Fruit fly (Drosophila melanogaster) whole organism, embryonic: ENCODE measurements around the gene CG15356.

Experiments used
- Adf1 ChIP-seq: fragments of 200-800 bp; sonication (Bioruptor generic); IDR thresholded peaks from 2 replicates; pipeline ENCODE4 v1.3.6; 2022; ENCODE audit warnings: missing biosample characterization, missing genetic modification characterization
- BEAF-32 ChIP-seq: fragments of 200-800 bp; sonication (Bioruptor generic); optimal IDR thresholded peaks from 3 replicates; lab custom pipeline; 2017; ENCODE audit warnings: missing biosample characterization, missing genetic modification characterization, mild to moderate bottlenecking, moderate library complexity, missing genetic modification reagents
- CG12391 ChIP-seq: fragments of 200-800 bp; sonication (Bioruptor generic); optimal IDR thresholded peaks from 3 replicates; lab custom pipeline; 2018; ENCODE audit warnings: missing biosample characterization, mild to moderate bottlenecking, missing genetic modification characterization, moderate library complexity
- CG14860 ChIP-seq: fragments of 200-800 bp; sonication (Bioruptor generic); IDR thresholded peaks from 3 replicates; pipeline ENCODE4 v1.3.6; 2022; ENCODE audit warnings: missing biosample characterization, missing genetic modification characterization; ENCODE audit not compliant: partially characterized antibody
- CG15269 ChIP-seq: fragments of 200-800 bp; sonication (Bioruptor generic); optimal IDR thresholded peaks from 2 replicates; lab custom pipeline; 2018; ENCODE audit warnings: missing biosample characterization, mild to moderate bottlenecking, missing genetic modification characterization, moderate library complexity
- CG16815 ChIP-seq: fragments of 200-800 bp; sonication (Bioruptor generic); optimal IDR thresholded peaks from 3 replicates; lab custom pipeline; 2017; ENCODE audit warnings: missing biosample characterization, mild to moderate bottlenecking, missing genetic modification characterization
- CG17385 ChIP-seq: fragments of 200-800 bp; sonication (Bioruptor generic); optimal IDR thresholded peaks from 3 replicates; lab custom pipeline; 2018; ENCODE audit warnings: missing biosample characterization, mild to moderate bottlenecking, missing genetic modification characterization
- CG1792 ChIP-seq: fragments of 200-800 bp; sonication (Bioruptor generic); optimal IDR thresholded peaks from 2 replicates; lab custom pipeline; 2016; ENCODE audit warnings: missing biosample characterization, missing genetic modification characterization
- CG18011 ChIP-seq: fragments of 200-800 bp; sonication (Bioruptor generic); optimal IDR thresholded peaks from 2 replicates; lab custom pipeline; 2017; ENCODE audit warnings: missing biosample characterization, missing genetic modification characterization, mild to moderate bottlenecking, moderate library complexity, missing genotype
- CG31365 ChIP-seq: fragments of 200-800 bp; sonication (Bioruptor generic); optimal IDR thresholded peaks from 2 replicates; lab custom pipeline; 2018; ENCODE audit warnings: missing biosample characterization, mild to moderate bottlenecking, missing genetic modification characterization
- CG32532 ChIP-seq: fragments of 200-800 bp; sonication (Bioruptor generic); IDR thresholded peaks from 2 replicates; pipeline ENCODE4 v1.3.6; 2022; ENCODE audit warnings: missing biosample characterization, missing genetic modification characterization
- CG33213 ChIP-seq: fragments of 200-800 bp; sonication (Bioruptor generic); optimal IDR thresholded peaks from 3 replicates; lab custom pipeline; 2016; ENCODE audit warnings: missing biosample characterization, missing genetic modification characterization
- CG34422 ChIP-seq: fragments of 200-800 bp; sonication (Bioruptor generic); IDR thresholded peaks from 3 replicates; pipeline ENCODE4 v1.3.6; 2022; ENCODE audit warnings: missing biosample characterization, missing genetic modification characterization
- CG3847 ChIP-seq: fragments of 200-800 bp; sonication (Bioruptor generic); IDR thresholded peaks from 2 replicates; pipeline ENCODE4 v1.3.6; 2022; ENCODE audit warnings: missing biosample characterization, missing genetic modification characterization
- CG4282 ChIP-seq: fragments of 200-800 bp; sonication (Bioruptor generic); optimal IDR thresholded peaks from 2 replicates; lab custom pipeline; 2016; ENCODE audit warnings: missing biosample characterization, missing genetic modification characterization
- CG7271 ChIP-seq: fragments of 200-800 bp; sonication (Bioruptor generic); optimal IDR thresholded peaks from 2 replicates; lab custom pipeline; 2018; ENCODE audit warnings: missing biosample characterization, mild to moderate bottlenecking, missing genetic modification characterization, moderate library complexity
- Dp ChIP-seq: fragments of 200-800 bp; sonication (Bioruptor generic); optimal IDR thresholded peaks from 2 replicates; lab custom pipeline; 2018; ENCODE audit warnings: missing biosample characterization, mild to moderate bottlenecking, missing genetic modification characterization, moderate library complexity
- H2.0 ChIP-seq: fragments of 200-800 bp; sonication (Bioruptor generic); IDR thresholded peaks from 2 replicates; pipeline ENCODE4 v1.3.6; 2022; ENCODE audit warnings: missing biosample characterization, missing genetic modification characterization
- HHEX ChIP-seq: fragments of 200-800 bp; sonication (Bioruptor generic); optimal IDR thresholded peaks from 3 replicates; lab custom pipeline; 2017; ENCODE audit warnings: missing biosample characterization, mild to moderate bottlenecking, missing genetic modification characterization, missing genetic modification reagents
- HmgZ ChIP-seq: fragments of 200-800 bp; sonication (Bioruptor generic); optimal IDR thresholded peaks from 2 replicates; lab custom pipeline; 2018; ENCODE audit warnings: missing biosample characterization, mild to moderate bottlenecking, missing genetic modification characterization
- Hmr ChIP-seq: fragments of 200-800 bp; sonication (Bioruptor generic); optimal IDR thresholded peaks from 3 replicates; lab custom pipeline; 2017; ENCODE audit warnings: mild to moderate bottlenecking, missing biosample characterization, missing genetic modification reagents, missing genetic modification characterization
- Hr51 ChIP-seq, 2 experiments: fragments of 200-800 bp; sonication (Bioruptor generic); optimal IDR thresholded peaks; 2 replicates in 1 of 2; 3 replicates in 1 of 2; lab custom pipeline; 2016 to 2018; ENCODE audit warnings: missing biosample characterization in 2 of 2, missing genetic modification characterization in 2 of 2, mild to moderate bottlenecking in 1 of 2, moderate library complexity in 1 of 2
- Hsf ChIP-seq: fragments of 200-800 bp; sonication (Bioruptor generic); optimal IDR thresholded peaks from 3 replicates; lab custom pipeline; 2016; ENCODE audit warnings: missing biosample characterization, missing genetic modification characterization
- Lpt ChIP-seq: fragments of >200 bp; optimal IDR thresholded peaks from 2 replicates; lab custom pipeline; 2018; ENCODE audit warnings: missing biosample characterization, missing genetic modification characterization
- Opbp ChIP-seq: fragments of 200-800 bp; sonication (Bioruptor generic); IDR thresholded peaks from 3 replicates; pipeline ENCODE4 v1.3.6; 2022; ENCODE audit warnings: missing biosample characterization, missing genetic modification characterization; ENCODE audit not compliant: partially characterized antibody
- Ptx1 ChIP-seq: fragments of 200-800 bp; sonication (Bioruptor generic); IDR thresholded peaks from 2 replicates; pipeline ENCODE4 v1.3.6; 2022; ENCODE audit warnings: missing biosample characterization, missing genetic modification characterization
- Side ChIP-seq: fragments of 200-800 bp; sonication (Bioruptor generic); optimal IDR thresholded peaks from 2 replicates; lab custom pipeline; 2016; ENCODE audit warnings: missing biosample characterization, missing genetic modification characterization
- Stat92E ChIP-seq, 3 experiments: fragments of >200 bp in 2 of 3; fragments of 200-800 bp in 1 of 3; sonication (Bioruptor generic) in 1 of 3; optimal IDR thresholded peaks; 2 replicates each; lab custom pipeline; 2017 to 2019; ENCODE audit warnings: missing biosample characterization in 3 of 3, missing genetic modification characterization in 3 of 3, mild to moderate bottlenecking in 1 of 3, moderate library complexity in 1 of 3
- ato ChIP-seq: fragments of 200-800 bp; sonication (Bioruptor generic); IDR thresholded peaks from 2 replicates; pipeline ENCODE4 v1.3.6; 2022; ENCODE audit warnings: missing biosample characterization, missing genetic modification characterization; ENCODE audit not compliant: partially characterized antibody
- caup ChIP-seq: fragments of 200-800 bp; sonication (Bioruptor generic); optimal IDR thresholded peaks from 3 replicates; lab custom pipeline; 2017; ENCODE audit warnings: missing biosample characterization, mild to moderate bottlenecking, missing genetic modification characterization, moderate library complexity; ENCODE audit not compliant: severe bottlenecking
- ci ChIP-seq: fragments of 200-800 bp; sonication (Bioruptor generic); IDR thresholded peaks from 3 replicates; pipeline ENCODE4 v1.3.6; 2022; ENCODE audit warnings: missing biosample characterization, missing genetic modification characterization
- corto ChIP-seq: fragments of 200-800 bp; sonication (Bioruptor generic); optimal IDR thresholded peaks from 2 replicates; lab custom pipeline; 2016; ENCODE audit warnings: missing biosample characterization, mild to moderate bottlenecking, missing genetic modification characterization, moderate library complexity
- crc ChIP-seq: fragments of 200-800 bp; sonication (Bioruptor generic); optimal IDR thresholded peaks from 2 replicates; lab custom pipeline; 2016; ENCODE audit warnings: missing biosample characterization, missing genetic modification characterization
- crp ChIP-seq, 2 experiments: fragments of 200-800 bp; sonication (Bioruptor generic); optimal IDR thresholded peaks; 2 replicates in 1 of 2; 3 replicates in 1 of 2; lab custom pipeline; 2017; ENCODE audit warnings: missing biosample characterization in 2 of 2, missing genetic modification characterization in 2 of 2, mild to moderate bottlenecking in 1 of 2, moderate library complexity in 1 of 2
- dati ChIP-seq: fragments of 200-800 bp; sonication (Bioruptor generic); IDR thresholded peaks from 2 replicates; pipeline ENCODE4 v1.3.6; 2022; ENCODE audit warnings: missing biosample characterization, missing genetic modification characterization
- dmrt99B ChIP-seq: fragments of 200-800 bp; sonication (Bioruptor generic); optimal IDR thresholded peaks from 2 replicates; lab custom pipeline; 2018; ENCODE audit warnings: missing biosample characterization, mild to moderate bottlenecking, missing genetic modification characterization, moderate library complexity
- ems ChIP-seq: fragments of 200-800 bp; sonication (Bioruptor generic); optimal IDR thresholded peaks from 3 replicates; lab custom pipeline; 2016; ENCODE audit warnings: missing biosample characterization, missing genetic modification characterization
- esg ChIP-seq: fragments of 200-800 bp; sonication (Bioruptor generic); conservative IDR thresholded peaks from 2 replicates; pipeline ENCODE4 v1.3.6; 2022; ENCODE audit warnings: missing biosample characterization, missing genetic modification characterization
- fd96Cb ChIP-seq: fragments of 200-800 bp; sonication (Bioruptor generic); optimal IDR thresholded peaks from 2 replicates; lab custom pipeline; 2018; ENCODE audit warnings: missing biosample characterization, mild to moderate bottlenecking, missing genetic modification characterization, moderate library complexity
- ind ChIP-seq: fragments of 200-800 bp; sonication (Bioruptor generic); optimal IDR thresholded peaks from 3 replicates; lab custom pipeline; 2016; ENCODE audit warnings: missing biosample characterization, missing genetic modification characterization
- maf-S ChIP-seq: fragments of 200-800 bp; sonication (Bioruptor generic); optimal IDR thresholded peaks from 2 replicates; lab custom pipeline; 2016; ENCODE audit warnings: missing biosample characterization, missing genetic modification characterization
- mld ChIP-seq: fragments of 200-800 bp; sonication (Bioruptor generic); IDR thresholded peaks from 3 replicates; pipeline ENCODE4 v1.3.6; 2022; ENCODE audit warnings: missing biosample characterization, missing genetic modification characterization; ENCODE audit not compliant: partially characterized antibody
- ro ChIP-seq: fragments of 200-800 bp; sonication (Bioruptor generic); IDR thresholded peaks from 2 replicates; pipeline ENCODE4 v1.3.6; 2022; ENCODE audit warnings: missing biosample characterization, missing genetic modification characterization
- sens ChIP-seq: fragments of 200-800 bp; sonication (Bioruptor generic); peaks from one replicate; lab custom pipeline; 2016; ENCODE audit warnings: missing biosample characterization, missing genetic modification characterization
- slou ChIP-seq: fragments of 200-800 bp; sonication (Bioruptor generic); optimal IDR thresholded peaks from 3 replicates; lab custom pipeline; 2016; ENCODE audit warnings: missing biosample characterization, missing genetic modification characterization
- sob ChIP-seq: fragments of 200-800 bp; sonication (Bioruptor generic); IDR thresholded peaks from 2 replicates; pipeline ENCODE4 v1.3.6; 2022; ENCODE audit warnings: missing biosample characterization, missing genetic modification characterization
- sr ChIP-seq: fragments of 200-800 bp; sonication (Bioruptor generic); IDR thresholded peaks from 3 replicates; pipeline ENCODE4 v1.3.6; 2022; ENCODE audit warnings: missing biosample characterization, missing genetic modification characterization
- stc ChIP-seq: fragments of 200-800 bp; sonication (Bioruptor generic); IDR thresholded peaks from 2 replicates; pipeline ENCODE4 v1.3.6; 2022; ENCODE audit warnings: missing biosample characterization, missing genetic modification characterization

The CG15356 gene

dm6 chr2L:1987434-1988191 lies 7.1 kb upstream of the CG15356 start, which contains the start of gene Got2 (continued):
- no peak for TF ChIP-seq crc (GFP tag; lab: Kevin White, UChicago)
- no peak for TF ChIP-seq Side
- peak; percentile 6 for TF ChIP-seq fd96Cb (tag; lab: Kevin White, UChicago)
- no peak for TF ChIP-seq maf-S
- TF ChIP-seq CG3847, result 0 out of 2 replicates have a peak, but pooled peaks have one; percentile 33
- TF ChIP-seq dmrt99B (tag; lab: Kevin White, UChicago), result peak; percentile 19
- TF ChIP-seq CG31365 (tag; lab: Kevin White, UChicago), result peak; percentile 25
- peak; percentile 80 for TF ChIP-seq BEAF-32
- TF ChIP-seq sob (GFP tag; lab: Robert Waterston, UW), result peak; percentile 32; the same call in 1 of the 2 replicates
- TF ChIP-seq Stat92E (GFP tag; optimal IDR thresholded peaks at IDR 0.05; lab: Kevin White, UChicago), result no peak
- TF ChIP-seq CG34422, result peak; percentile 63; the same call in 1 of the 3 replicates
- TF ChIP-seq ato (GFP tag; lab: Robert Waterston, UW), result peak; percentile 75
- peak; percentile 24 for TF ChIP-seq sens (GFP tag; lab: Kevin White, UChicago)
- TF ChIP-seq caup (GFP tag; lab: Kevin White, UChicago), result no peak
- TF ChIP-seq CG16815 (GFP tag; lab: Kevin White, UChicago), result peak; percentile 7
- TF ChIP-seq CG32532 (GFP tag; lab: Robert Waterston, UW), result 0 out of 2 replicates have a peak, but pooled peaks have one; percentile 9
- TF ChIP-seq CG14860 (GFP tag; lab: Robert Waterston, UW), result peak; percentile 65
- no peak for TF ChIP-seq HmgZ (tag; lab: Kevin White, UChicago)
- no peak for TF ChIP-seq CG4282 (GFP tag; lab: Kevin White, UChicago)
- no peak for TF ChIP-seq stc (GFP tag; lab: Robert Waterston, UW)
- no peak for TF ChIP-seq CG7271 (tag; lab: Kevin White, UChicago)
- TF ChIP-seq Opbp (GFP tag; lab: Robert Waterston, UW), result peak; percentile 78
- peak; percentile 64 for TF ChIP-seq CG12391
- TF ChIP-seq ro (GFP tag; lab: Robert Waterston, UW), result no peak
- peak; percentile 29 for TF ChIP-seq CG15269 (tag; lab: Kevin White, UChicago)
- no peak for TF ChIP-seq slou (GFP tag; lab: Kevin White, UChicago)
- TF ChIP-seq dati (GFP tag; lab: Robert Waterston, UW), result no peak
- TF ChIP-seq mld (GFP tag; lab: Robert Waterston, UW), result peak; percentile 70; the same call in 1 of the 3 replicates
- peak in 1 of 2 experiments; percentile 63 for TF ChIP-seq crp (GFP tag; optimal IDR thresholded peaks at IDR 0.05; lab: Kevin White, UChicago)
- peak; percentile 3 for TF ChIP-seq Dp (GFP tag; lab: Kevin White, UChicago)
- TF ChIP-seq ems (GFP tag; lab: Kevin White, UChicago), result no peak
- TF ChIP-seq Hr51 (GFP tag; optimal IDR thresholded peaks at IDR 0.05; lab: Kevin White, UChicago), result peak in 1 of 2 experiments; percentile 23
- no peak for TF ChIP-seq esg (GFP tag; lab: Robert Waterston, UW)
- TF ChIP-seq ci, result no peak
- no peak for TF ChIP-seq Hsf
- TF ChIP-seq Adf1, result peak; percentile 25; the same call in 1 of the 2 replicates
- TF ChIP-seq CG1792, result no peak
- peak; percentile 44; the same call in 1 of the 2 replicates for TF ChIP-seq Ptx1 (GFP tag; lab: Robert Waterston, UW)
- TF ChIP-seq ind (GFP tag; lab: Kevin White, UChicago), result peak; percentile 16
- TF ChIP-seq corto, result no peak
- no peak for TF ChIP-seq Lpt (GFP tag; lab: Kevin White, UChicago)
- peak; percentile 70 for TF ChIP-seq Hmr
- TF ChIP-seq CG33213 (GFP tag; lab: Kevin White, UChicago), result no peak
- no peak for TF ChIP-seq CG18011 (GFP tag; lab: Kevin White, UChicago)
- peak; percentile 89 for TF ChIP-seq sr (GFP tag; lab: Robert Waterston, UW)
- TF ChIP-seq H2.0 (GFP tag; lab: Robert Waterston, UW), result peak; percentile 40; the same call in 1 of the 2 replicates
- no peak for TF ChIP-seq HHEX (GFP tag; lab: Kevin White, UChicago)
- peak; percentile 21 for TF ChIP-seq CG17385 (GFP tag; lab: Kevin White, UChicago)
